Fruit fly (Drosophila melanogaster): ENCODE results near the gene Alg10.
A peak's percentile ranks its signal among the peaks of the same experiment; 100 is the strongest.
"Not testable (repeated sequence)": the region's sequence is repeated elsewhere in the genome, so short reads cannot be mapped to it uniquely, and the experiment has no call there.

Gene Alg10

DNA sequence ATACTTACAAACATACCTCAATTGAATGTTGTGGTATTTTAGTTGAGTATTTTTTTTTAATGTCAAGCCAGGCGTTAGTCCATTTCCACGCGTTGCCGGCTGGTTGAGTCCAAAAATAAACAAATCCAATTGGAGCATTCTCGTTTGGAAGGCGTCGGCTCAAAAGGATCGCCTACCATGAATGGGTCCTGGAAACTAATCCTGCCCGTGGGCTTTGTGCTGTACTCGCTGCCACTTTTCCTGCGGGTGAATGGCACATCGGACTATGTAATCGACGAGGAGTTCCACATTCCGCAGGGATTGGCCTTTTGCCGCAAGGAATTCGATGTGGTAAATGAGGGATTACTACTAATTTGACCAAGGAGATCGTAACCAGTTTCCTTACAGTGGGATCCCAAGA lies at the start of gene Alg10:
Alg10 (plus strand) TSS at position 73 of the 400 bp plus-strand sequence.
- TF ChIP-seq CG17801 (GFP tag; optimal IDR thresholded peaks at IDR 0.05; ENCODE audit: partially characterized antibody), result no peak

DNA sequence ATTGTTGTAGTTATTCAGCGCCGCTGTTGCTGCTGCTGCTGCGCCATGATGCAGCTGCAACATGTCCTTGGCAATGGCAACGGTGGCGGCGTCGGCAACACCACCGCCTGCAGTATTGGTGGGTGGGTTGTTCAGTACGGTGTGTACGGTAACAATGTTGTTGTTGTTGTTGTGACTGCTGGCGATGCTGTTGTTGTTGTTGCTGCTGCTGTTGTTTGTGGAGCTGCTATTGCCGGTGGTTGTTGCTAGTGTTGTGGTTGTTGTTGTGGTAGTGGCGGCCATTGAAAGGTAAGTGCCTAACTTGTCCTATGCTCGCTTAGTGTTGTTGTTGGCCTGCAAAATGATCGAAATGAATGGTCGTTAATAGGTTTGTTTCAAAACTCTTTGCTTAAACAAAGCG lies 47.0 kb upstream of the Alg10 start:
- no peak for TF ChIP-seq CG17801 (GFP tag; optimal IDR thresholded peaks at IDR 0.05; ENCODE audit: partially characterized antibody)

DNA sequence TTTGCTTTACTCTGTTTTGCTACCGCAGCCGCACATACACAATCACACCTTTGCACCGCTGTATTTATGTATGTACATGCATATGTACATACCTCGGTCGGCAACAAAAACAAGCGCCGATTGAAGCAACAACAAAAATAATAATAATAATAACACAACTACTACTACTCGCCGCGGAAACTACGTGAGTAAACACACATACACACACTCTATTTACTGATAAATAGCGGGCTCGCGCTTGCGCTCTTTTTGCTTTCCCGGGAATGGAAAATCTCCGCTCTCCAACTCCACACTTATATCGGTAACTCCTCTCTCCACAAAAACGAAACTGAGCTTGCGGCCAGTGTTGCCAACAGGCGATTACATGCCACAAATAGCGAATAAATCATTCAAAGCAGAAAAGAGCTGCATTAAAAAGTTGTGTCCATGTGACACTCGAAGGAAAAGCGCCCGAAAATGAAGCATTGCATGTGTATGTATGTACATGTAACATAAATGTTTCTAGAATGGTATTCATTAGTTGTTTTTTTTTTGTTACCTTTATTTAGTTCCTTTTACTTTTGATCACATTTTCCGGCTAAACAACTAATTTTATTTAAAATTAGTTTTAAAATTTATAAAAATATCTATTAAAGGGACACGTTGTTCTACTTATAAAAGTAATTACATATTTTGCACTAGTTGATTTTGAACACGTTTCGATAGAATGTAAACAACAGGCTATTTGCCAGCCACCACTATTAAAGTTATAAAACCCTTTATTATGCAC lies 46.0 kb upstream of the Alg10 start:
- no peak for TF ChIP-seq CG17801 (GFP tag; optimal IDR thresholded peaks at IDR 0.05; ENCODE audit: partially characterized antibody)

- TF ChIP-seq CG17801 (GFP tag; optimal IDR thresholded peaks at IDR 0.05; ENCODE audit: partially characterized antibody), result no peak
Observed at dm6 chr3L:11119396-11119900, 45.3 kb upstream of the Alg10 start.

DNA sequence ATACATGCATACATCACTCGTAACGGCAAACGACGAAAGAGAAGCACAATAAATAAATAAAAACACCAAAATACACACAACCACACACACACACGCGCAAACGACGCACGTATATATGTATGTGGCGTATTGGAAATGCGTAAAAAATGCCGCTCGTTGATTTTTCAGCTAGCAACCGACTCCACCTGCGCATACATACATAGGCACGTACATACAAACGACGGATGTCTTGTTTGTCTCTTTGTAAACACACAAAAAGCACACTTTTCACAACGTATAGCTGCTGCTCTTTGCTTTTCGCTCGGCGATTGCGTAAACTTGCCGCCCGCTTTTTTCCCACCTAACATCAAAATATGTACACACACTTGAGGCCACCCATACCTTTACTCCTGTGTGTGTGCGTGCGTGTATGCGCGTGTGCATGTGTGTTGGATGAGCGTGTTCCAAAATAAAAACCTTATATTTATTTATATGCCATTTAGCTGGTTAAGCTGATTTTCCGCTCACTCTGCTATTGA lies 44.8 kb upstream of the Alg10 start:
- no peak for TF ChIP-seq CG17801 (GFP tag; optimal IDR thresholded peaks at IDR 0.05; ENCODE audit: partially characterized antibody)

DNA sequence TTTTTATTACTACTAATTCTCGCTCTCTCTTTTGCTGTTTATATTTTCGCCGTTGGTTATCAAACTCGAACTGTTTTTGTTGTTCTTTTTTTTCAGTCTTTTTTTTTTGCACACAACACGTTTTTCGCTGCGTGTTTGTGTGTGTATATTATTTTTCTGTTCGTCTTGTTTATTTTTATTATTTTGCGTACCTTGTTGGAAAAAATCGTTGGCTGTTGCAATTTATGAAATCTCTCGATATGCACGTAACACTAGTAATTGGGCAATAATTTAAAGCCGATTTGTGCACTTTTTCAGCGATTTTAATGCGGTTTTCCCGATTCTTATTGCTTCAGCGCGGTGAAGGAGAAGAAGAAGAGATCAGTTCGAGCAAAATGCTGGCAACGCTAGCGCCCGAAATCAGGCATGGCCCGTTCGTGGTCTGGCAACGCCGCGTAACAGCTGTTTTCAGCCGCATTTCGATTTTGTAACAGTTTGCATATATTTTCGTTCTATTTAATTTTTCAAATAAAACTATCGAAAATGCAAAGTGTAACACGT lies 44.3 kb upstream of the Alg10 start, which contains the start of the genes FoxK and mRpL2:
FoxK (minus strand) TSS at position 365 of the 540 bp plus-strand sequence.
mRpL2 (plus strand) TSS at position 429 of the 540 bp plus-strand sequence.
- TF ChIP-seq CG17801 (GFP tag; optimal IDR thresholded peaks at IDR 0.05; ENCODE audit: partially characterized antibody), result peak; percentile 82

- TF ChIP-seq CG17801 (GFP tag; optimal IDR thresholded peaks at IDR 0.05; ENCODE audit: partially characterized antibody), result peak; percentile 53
Observed at dm6 chr3L:11123088-11123487, 41.7 kb upstream of the Alg10 start, which contains the start of the genes Ufd1 and NaPi-III. Gene Ufd1, minus strand, starts transcription at chr3L:11123216. Gene NaPi-III, plus strand, starts transcription at chr3L:11123348.

- TF ChIP-seq CG17801 (GFP tag; optimal IDR thresholded peaks at IDR 0.05; ENCODE audit: partially characterized antibody), result no peak
Observed at dm6 chr3L:11123598-11124284, 41.0 kb upstream of the Alg10 start.

dm6 chr3L:11124439-11124838 lies 40.3 kb upstream of the Alg10 start:
- TF ChIP-seq CG17801 (GFP tag; optimal IDR thresholded peaks at IDR 0.05; ENCODE audit: partially characterized antibody), result no peak

- TF ChIP-seq CG17801 (GFP tag; optimal IDR thresholded peaks at IDR 0.05; ENCODE audit: partially characterized antibody), result no peak
Observed at dm6 chr3L:11124841-11125240, 39.9 kb upstream of the Alg10 start.

DNA sequence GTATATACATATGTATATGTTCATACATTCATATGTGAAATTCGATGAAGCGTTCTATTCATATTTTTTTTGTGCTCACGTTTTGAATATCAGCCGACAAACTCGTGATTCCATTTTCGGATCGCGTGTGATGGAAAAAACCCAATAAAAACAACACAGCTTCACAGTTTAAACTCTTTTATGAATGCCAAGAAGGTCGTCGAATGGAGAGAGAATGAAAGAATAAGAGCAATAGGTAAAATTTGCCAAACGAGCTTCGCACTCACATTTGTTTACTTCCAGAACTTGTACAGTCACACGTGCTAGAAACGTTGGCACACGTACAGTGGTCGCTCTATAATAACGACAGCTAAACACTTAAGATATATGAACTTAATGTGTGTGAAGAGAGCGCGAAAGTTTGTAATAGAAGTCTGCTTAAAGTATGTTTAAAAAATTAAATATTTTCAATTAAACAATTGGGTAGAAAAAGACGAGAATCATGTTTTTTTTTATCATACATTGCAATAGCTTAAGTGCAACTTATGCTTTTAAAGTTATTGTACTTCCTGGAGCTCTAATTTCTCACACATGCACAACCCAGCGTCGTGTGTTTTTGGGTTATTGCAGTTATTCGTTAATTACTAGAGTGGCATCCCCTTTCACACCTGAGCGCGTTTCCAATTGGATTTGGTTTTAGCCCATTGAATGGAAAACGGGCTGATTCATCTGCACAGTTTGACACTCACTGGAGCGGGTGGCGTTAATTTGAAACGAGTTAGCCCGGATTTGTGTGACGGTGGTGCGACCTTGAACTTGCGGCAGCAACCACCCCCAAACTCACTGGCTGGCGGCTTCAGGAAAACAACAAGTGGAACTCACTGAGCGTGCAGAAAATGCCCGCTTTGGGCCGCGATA lies 38.9 kb upstream of the Alg10 start:
- TF ChIP-seq CG17801 (GFP tag; optimal IDR thresholded peaks at IDR 0.05; ENCODE audit: partially characterized antibody), result peak; percentile 72

DNA sequence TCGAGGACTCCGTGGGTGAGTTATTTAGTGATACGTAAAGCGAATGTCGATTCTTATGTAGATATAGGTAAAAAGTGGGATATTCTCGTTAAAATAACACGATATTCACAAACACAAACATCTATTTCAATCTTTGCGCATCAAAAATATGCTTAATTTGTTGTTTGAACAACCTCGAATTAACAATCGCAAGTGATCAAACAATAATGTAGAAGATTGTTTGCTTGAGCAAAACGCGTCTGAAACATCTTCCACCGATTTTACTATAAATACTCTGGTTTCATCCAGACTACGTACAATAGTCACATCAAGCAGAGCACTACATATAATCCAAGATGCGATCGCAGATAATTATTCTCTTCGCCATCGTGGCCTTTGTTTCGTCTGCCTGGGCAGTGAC lies 34.2 kb upstream of the Alg10 start, which contains the start of gene nol:
nol (plus strand) TSS at position 301 of the 400 bp plus-strand sequence.
- no peak for TF ChIP-seq CG17801 (GFP tag; optimal IDR thresholded peaks at IDR 0.05; ENCODE audit: partially characterized antibody)

DNA sequence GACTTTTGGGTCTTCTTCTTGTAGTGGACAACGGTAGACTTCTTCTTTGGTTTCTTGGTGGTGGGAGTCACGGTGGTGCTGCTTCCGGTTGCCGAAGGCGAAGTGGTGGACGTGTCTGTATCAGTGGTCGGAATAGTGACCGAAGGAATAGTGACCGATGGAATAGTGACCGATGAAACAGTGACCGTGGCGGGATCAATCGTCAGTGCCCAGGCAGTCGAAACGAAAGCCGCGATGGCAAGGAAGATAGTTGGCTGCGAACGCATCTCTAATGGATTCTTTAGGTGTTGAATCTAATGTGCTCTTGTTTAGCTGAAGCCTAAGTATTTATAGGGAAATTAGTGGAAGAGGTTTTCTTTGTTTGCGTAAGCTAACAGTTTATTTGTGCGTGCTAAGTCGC lies 32.7 kb upstream of the Alg10 start, which contains the start of gene CG32074:
CG32074 (minus strand) TSS at position 268 of the 400 bp plus-strand sequence.
- TF ChIP-seq CG17801 (GFP tag; optimal IDR thresholded peaks at IDR 0.05; ENCODE audit: partially characterized antibody), result not testable (repeated sequence)

DNA sequence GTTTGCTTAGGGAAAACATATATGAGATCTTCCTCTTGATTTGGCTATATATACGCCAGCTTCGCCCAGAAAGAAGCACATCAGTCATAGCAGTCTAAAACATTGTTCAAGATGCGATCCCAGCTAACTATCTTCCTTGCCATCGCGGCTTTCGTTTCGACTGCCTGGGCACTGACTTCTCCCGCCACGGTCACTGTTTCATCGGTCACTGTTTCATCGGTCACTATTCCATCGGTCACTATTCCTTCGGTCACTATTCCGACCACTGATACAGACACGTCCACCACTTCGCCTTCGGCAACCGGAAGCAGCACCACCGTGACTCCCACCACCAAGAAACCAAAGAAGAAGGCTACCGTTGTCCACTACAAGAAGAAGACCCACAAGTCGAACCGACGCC lies 29.9 kb upstream of the Alg10 start, which contains the start of gene CG14143:
CG14143 (plus strand) TSS at position 102 of the 400 bp plus-strand sequence.
- not testable (repeated sequence) for TF ChIP-seq CG17801 (GFP tag; optimal IDR thresholded peaks at IDR 0.05; ENCODE audit: partially characterized antibody)

All from ovary, adult (tissue).